Fruit fly (Drosophila melanogaster): ENCODE measurements around the gene Dph4.

The Dph4 gene

DNA sequence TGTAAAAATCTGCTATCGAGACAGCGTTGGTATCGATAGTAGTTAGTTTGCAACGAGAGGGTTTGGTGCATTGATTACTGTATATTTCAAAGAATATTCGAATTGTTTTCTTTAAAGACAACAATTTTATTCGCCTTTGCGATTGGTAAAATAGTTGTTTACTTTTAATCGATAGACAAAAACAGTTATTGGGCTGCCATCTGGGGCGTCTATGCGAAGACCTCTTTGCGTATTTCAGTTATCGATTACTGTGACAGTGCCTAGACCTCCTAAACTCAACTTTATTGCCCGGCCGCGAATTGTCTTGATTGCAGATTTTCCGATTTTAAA is 10.8 kb downstream of the Dph4 start, which contains the start of gene Atu:
Gene Atu (plus strand): TSS at position 245 of the 330 bp plus-strand sequence.
- TF ChIP-seq Bgb (GFP tag; IDR thresholded peaks at IDR 0.05; ENCODE audit: partially characterized antibody): peak; percentile 87
- TF ChIP-seq knrl (GFP tag; IDR thresholded peaks at IDR 0.05; ENCODE audit: partially characterized antibody): peak; percentile 94
- no peak for TF ChIP-seq yki (optimal IDR thresholded peaks at IDR 0.05)
- TF ChIP-seq CG1792 (GFP tag; optimal IDR thresholded peaks at IDR 0.05): peak; percentile 99
- TF ChIP-seq CG11560 (tag; IDR thresholded peaks at IDR 0.05): 0 out of 3 replicates have a peak, but pooled peaks have one; percentile 10
- no peak for TF ChIP-seq gsb (GFP tag; IDR thresholded peaks at IDR 0.05)
- no peak for TF ChIP-seq Taf1 (GFP tag; IDR thresholded peaks at IDR 0.05)
- TF ChIP-seq CG9727 (GFP tag; optimal IDR thresholded peaks at IDR 0.05): peak; percentile 32
- peak; percentile 72 for TF ChIP-seq CG12155 (GFP tag; optimal IDR thresholded peaks at IDR 0.05)
- peak; percentile 16 for TF ChIP-seq Hsf (GFP tag; optimal IDR thresholded peaks at IDR 0.05)
- TF ChIP-seq Chrac-16 (GFP tag; optimal IDR thresholded peaks at IDR 0.05): peak; percentile 28
- no peak for TF ChIP-seq CG32532 (GFP tag; IDR thresholded peaks at IDR 0.05)
- no peak for TF ChIP-seq CG11723 (GFP tag; optimal IDR thresholded peaks at IDR 0.05)
- peak; percentile 96 for TF ChIP-seq Sry-δ (GFP tag; optimal IDR thresholded peaks at IDR 0.05)
- no peak for TF ChIP-seq Optix (GFP tag; IDR thresholded peaks at IDR 0.05)
- peak; percentile 2 for TF ChIP-seq Dip3 (GFP tag; optimal IDR thresholded peaks at IDR 0.05)
- TF ChIP-seq cato (GFP tag; optimal IDR thresholded peaks at IDR 0.05; ENCODE audit: borderline replicate concordance): peak; percentile 12
- no peak for TF ChIP-seq peb (GFP tag; IDR thresholded peaks at IDR 0.05)
- TF ChIP-seq Hr51 (GFP tag; optimal IDR thresholded peaks at IDR 0.05): peak in 1 of 2 experiments; percentile 3
- TF ChIP-seq Dfd (GFP tag; optimal IDR thresholded peaks at IDR 0.05): no peak
- TF ChIP-seq Scr (GFP tag; IDR thresholded peaks at IDR 0.05; ENCODE audit: partially characterized antibody): peak; percentile 94
- no peak for TF ChIP-seq CG3838 (GFP tag; optimal IDR thresholded peaks at IDR 0.05)
- TF ChIP-seq h (optimal IDR thresholded peaks at IDR 0.05): no peak
- TF ChIP-seq CG7963 (GFP tag; IDR thresholded peaks at IDR 0.05; ENCODE audit: partially characterized antibody): peak; percentile 84
- peak; percentile 12 for TF ChIP-seq CG15696 (tag; optimal IDR thresholded peaks at IDR 0.05)
- TF ChIP-seq CG13424 (tag; optimal IDR thresholded peaks at IDR 0.05): peak; percentile 39
- no peak for TF ChIP-seq pb (GFP tag; optimal IDR thresholded peaks at IDR 0.05)
- TF ChIP-seq Rfx (GFP tag; IDR thresholded peaks at IDR 0.05): peak; percentile 41; the same call in 1 of the 2 replicates
- no peak for TF ChIP-seq sim (GFP tag; IDR thresholded peaks at IDR 0.05)
- no peak for TF ChIP-seq da (GFP tag; optimal IDR thresholded peaks at IDR 0.05)
- TF ChIP-seq pfk (GFP tag; optimal IDR thresholded peaks at IDR 0.05): no peak
- TF ChIP-seq sens (GFP tag): peak; percentile 88
- peak; percentile 57 for TF ChIP-seq CG17186 (GFP tag; optimal IDR thresholded peaks at IDR 0.05)
- TF ChIP-seq ERR (GFP tag; optimal IDR thresholded peaks at IDR 0.05): no peak
- TF ChIP-seq onecut (GFP tag; IDR thresholded peaks at IDR 0.05): peak; percentile 6; the same call in 1 of the 2 replicates
- TF ChIP-seq Nf-YC (tag; optimal IDR thresholded peaks at IDR 0.05): peak; percentile 52
- peak; percentile 94 for TF ChIP-seq trem (tag; optimal IDR thresholded peaks at IDR 0.05)
- peak; percentile 32 for TF ChIP-seq Dad (GFP tag; optimal IDR thresholded peaks at IDR 0.05)
- peak; percentile 47 for TF ChIP-seq Xbp1 (GFP tag; optimal IDR thresholded peaks at IDR 0.05)
- peak in 1 of 2 experiments; percentile 1 for TF ChIP-seq bsh (GFP tag; optimal IDR thresholded peaks at IDR 0.05)
- peak; percentile 17 for TF ChIP-seq CG13894 (tag; optimal IDR thresholded peaks at IDR 0.05)
- TF ChIP-seq CG8290 (GFP tag; optimal IDR thresholded peaks at IDR 0.05): no peak
- TF ChIP-seq CG8290 (tag; optimal IDR thresholded peaks at IDR 0.05): peak in 1 of 2 experiments; percentile 57
- TF ChIP-seq CG14710 (tag; optimal IDR thresholded peaks at IDR 0.05): peak; percentile 70
- peak; percentile 97 for TF ChIP-seq Dll (GFP tag; IDR thresholded peaks at IDR 0.05; ENCODE audit: partially characterized antibody)
- TF ChIP-seq CG4328 (GFP tag; optimal IDR thresholded peaks at IDR 0.05): peak; percentile 18
- TF ChIP-seq BEAF-32 (GFP tag; optimal IDR thresholded peaks at IDR 0.05): peak; percentile 96
- TF ChIP-seq chinmo (GFP tag; IDR thresholded peaks at IDR 0.05; ENCODE audit: partially characterized antibody): peak; percentile 87
- no peak for TF ChIP-seq lab (GFP tag; optimal IDR thresholded peaks at IDR 0.05)
- peak; percentile 86 for TF ChIP-seq vnd (GFP tag; IDR thresholded peaks at IDR 0.05; ENCODE audit: partially characterized antibody)
- peak; percentile 24 for TF ChIP-seq MESR4 (GFP tag; optimal IDR thresholded peaks at IDR 0.05)
